Fruit fly (Drosophila melanogaster) S2 (cell line): ENCODE measurements around the gene CG14062.

Experiments
- CG8478 ChIP-seq: fragments of >200 bp; optimal IDR thresholded peaks from 2 replicates; lab custom pipeline; 2018
- CTCF ChIP-seq, 2 experiments: fragments of >200 bp; optimal IDR thresholded peaks; 2 replicates each; lab custom pipeline; 2018

DNA sequence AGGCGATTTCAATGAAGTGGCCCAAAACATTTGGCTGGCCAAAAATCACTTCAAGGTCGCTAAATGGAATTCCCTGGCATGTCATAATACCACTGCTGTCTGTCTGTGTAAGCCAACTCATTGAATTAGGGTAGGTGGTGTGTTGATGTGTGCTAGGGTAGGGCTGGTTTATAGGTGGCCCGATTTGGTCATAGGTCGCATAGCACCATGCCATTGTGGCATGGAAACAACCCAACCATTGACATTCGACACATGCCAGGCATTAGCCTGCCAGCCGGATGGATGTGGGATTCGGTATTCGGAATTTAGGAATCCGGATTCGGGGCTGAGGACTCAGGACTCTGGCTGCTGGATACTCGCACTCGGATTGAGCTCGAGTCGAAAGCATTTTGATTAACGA, 20.3 kb upstream of the CG14062 start:
- TF ChIP-seq CG8478 (no peak), CTCF (optimal IDR thresholded peaks at IDR 0.05; lab: Kevin White, UChicago) (no peak)
